Fruit fly (Drosophila melanogaster): ENCODE data around the gene Ugt303A1.

Gene Ugt303A1

dm6 chr3R:11216156-11216630, 40.9 kb downstream of the Ugt303A1 start, which contains the start of the genes RpS25 and CG4820 (continued):
- TF ChIP-seq CG7963 (GFP tag; IDR thresholded peaks at IDR 0.05; ENCODE audit: partially characterized antibody): peak; percentile 69; the same call in 1 of the 3 replicates
- peak; percentile 94 for TF ChIP-seq Side (GFP tag; optimal IDR thresholded peaks at IDR 0.05)
- no peak for TF ChIP-seq Lpt (GFP tag; optimal IDR thresholded peaks at IDR 0.05)
- peak; percentile 72 for TF ChIP-seq ind (GFP tag; optimal IDR thresholded peaks at IDR 0.05)
- TF ChIP-seq Dad (GFP tag; optimal IDR thresholded peaks at IDR 0.05): peak; percentile 93
- TF ChIP-seq CG34224 (GFP tag; IDR thresholded peaks at IDR 0.05; ENCODE audit: partially characterized antibody): peak; percentile 88
- TF ChIP-seq CG9437 (GFP tag; optimal IDR thresholded peaks at IDR 0.05): peak; percentile 82
- peak; percentile 57 for TF ChIP-seq CG16815 (GFP tag; optimal IDR thresholded peaks at IDR 0.05)
- peak; percentile 97 for TF ChIP-seq CG7271 (tag; optimal IDR thresholded peaks at IDR 0.05)
- TF ChIP-seq CG5245 (GFP tag; optimal IDR thresholded peaks at IDR 0.05): peak; percentile 85
- TF ChIP-seq CG6689 (GFP tag; IDR thresholded peaks at IDR 0.05): peak; percentile 96
- peak; percentile 75 for TF ChIP-seq psq (GFP tag; optimal IDR thresholded peaks at IDR 0.05)
- peak; percentile 70 for TF ChIP-seq Abd-B (GFP tag; optimal IDR thresholded peaks at IDR 0.05)
- peak; percentile 82 for TF ChIP-seq Mrtf (GFP tag; IDR thresholded peaks at IDR 0.05)
- peak; percentile 80 for TF ChIP-seq CG8944 (GFP tag; optimal IDR thresholded peaks at IDR 0.05)
- TF ChIP-seq CG34376 (GFP tag; optimal IDR thresholded peaks at IDR 0.05): peak; percentile 99
- TF ChIP-seq CG3163 (GFP tag; optimal IDR thresholded peaks at IDR 0.05): peak; percentile 82
- 0 out of 2 replicates have a peak, but pooled peaks have one; percentile 44 for TF ChIP-seq wor (GFP tag; IDR thresholded peaks at IDR 0.05)
- TF ChIP-seq Ravus (GFP tag; IDR thresholded peaks at IDR 0.05): peak; percentile 15
- peak; percentile 58 for TF ChIP-seq Deaf1 (tag; optimal IDR thresholded peaks at IDR 0.05)
- peak; percentile 95 for TF ChIP-seq CG9727 (GFP tag; optimal IDR thresholded peaks at IDR 0.05)
- peak; percentile 94 for TF ChIP-seq gro (GFP tag; optimal IDR thresholded peaks at IDR 0.05)
- TF ChIP-seq ase (GFP tag; IDR thresholded peaks at IDR 0.05): peak; percentile 77
- TF ChIP-seq TFAM (GFP tag; optimal IDR thresholded peaks at IDR 0.05): peak; percentile 73
- TF ChIP-seq nerfin-2 (GFP tag; IDR thresholded peaks at IDR 0.05; ENCODE audit: partially characterized antibody): peak; percentile 72
- TF ChIP-seq CG16863 (GFP tag; optimal IDR thresholded peaks at IDR 0.05): peak; percentile 90
- peak; percentile 77 for TF ChIP-seq CG6272 (GFP tag; IDR thresholded peaks at IDR 0.05)
- no peak for TF ChIP-seq Dfd (GFP tag; optimal IDR thresholded peaks at IDR 0.05)
- TF ChIP-seq CG7839 (tag; optimal IDR thresholded peaks at IDR 0.05): peak; percentile 86
- TF ChIP-seq CG10431 (GFP tag; optimal IDR thresholded peaks at IDR 0.05): peak; percentile 87
- TF ChIP-seq gsb (GFP tag; IDR thresholded peaks at IDR 0.05): peak; percentile 66
- TF ChIP-seq nerfin-1 (tag; optimal IDR thresholded peaks at IDR 0.05): peak; percentile 91
- TF ChIP-seq Gsc (GFP tag; IDR thresholded peaks at IDR 0.05): no peak
- peak; percentile 85 for TF ChIP-seq CG9817 (tag; optimal IDR thresholded peaks at IDR 0.05)
- peak; percentile 82 for TF ChIP-seq CG11085 (GFP tag; IDR thresholded peaks at IDR 0.05)
- peak; percentile 100 for TF ChIP-seq Ets97D (GFP tag; optimal IDR thresholded peaks at IDR 0.05)
- 0 out of 3 replicates have a peak, but pooled peaks have one; percentile 21 for TF ChIP-seq CG2889 (GFP tag; IDR thresholded peaks at IDR 0.05)
- peak; percentile 79 for TF ChIP-seq CG32772 (GFP tag; IDR thresholded peaks at IDR 0.05)
- peak; percentile 35; the same call in 1 of the 2 replicates for TF ChIP-seq CG4404 (GFP tag; IDR thresholded peaks at IDR 0.05)
- peak; percentile 85 for TF ChIP-seq Bgb (GFP tag; IDR thresholded peaks at IDR 0.05; ENCODE audit: partially characterized antibody)
- TF ChIP-seq CG4328 (GFP tag; optimal IDR thresholded peaks at IDR 0.05): peak; percentile 94
- TF ChIP-seq Fer2 (tag; optimal IDR thresholded peaks at IDR 0.05): peak; percentile 85
- TF ChIP-seq tna (GFP tag; IDR thresholded peaks at IDR 0.05; ENCODE audit: partially characterized antibody): peak; percentile 62; the same call in 1 of the 2 replicates
- peak; percentile 89 for TF ChIP-seq sens-2 (GFP tag; IDR thresholded peaks at IDR 0.05)
- no peak for TF ChIP-seq CG1832 (GFP tag; optimal IDR thresholded peaks at IDR 0.05)
- TF ChIP-seq vvl (GFP tag; IDR thresholded peaks at IDR 0.05): peak; percentile 91
- peak; percentile 85 for TF ChIP-seq CoRest (tag; optimal IDR thresholded peaks at IDR 0.05)
- peak; percentile 63 for TF ChIP-seq oc (tag; optimal IDR thresholded peaks at IDR 0.05)
- TF ChIP-seq CG18476 (GFP tag; optimal IDR thresholded peaks at IDR 0.05): peak; percentile 76
- no peak for TF ChIP-seq cg (GFP tag; optimal IDR thresholded peaks at IDR 0.05)
